Worm (Caenorhabditis elegans): ENCODE data around the gene F29A7.8.

The F29A7.8 gene

DNA sequence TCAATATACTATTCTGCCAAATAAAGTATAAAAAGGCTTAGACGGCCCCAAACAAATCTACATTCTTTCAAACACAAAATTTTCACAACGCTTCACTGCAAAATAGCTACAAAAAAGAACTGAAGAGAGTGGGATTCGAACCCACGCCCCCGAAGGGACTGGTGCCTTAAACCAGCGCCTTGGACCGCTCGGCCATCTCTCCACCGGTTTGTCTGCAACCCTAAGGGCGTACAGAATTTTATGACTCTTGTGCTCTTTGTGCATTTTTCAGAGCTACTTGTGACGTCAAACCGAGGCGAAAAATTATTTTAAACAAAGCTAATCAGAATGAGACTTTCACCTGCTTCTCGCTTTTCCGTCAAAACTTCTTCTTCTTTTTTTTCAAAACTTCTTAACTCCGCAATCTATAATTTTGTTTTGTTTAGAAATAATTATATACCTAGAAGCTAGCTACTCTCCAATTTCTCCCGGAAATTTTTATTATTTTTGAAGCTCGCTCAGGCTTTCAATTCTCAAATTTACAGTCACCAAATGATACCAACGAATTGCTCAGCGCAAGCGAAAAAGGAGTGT, 21.6 kb downstream of the F29A7.8 start, which contains the start of gene T05A8.8 (continued):
- TF ChIP-seq fkh-10 (GFP tag; optimal IDR thresholded peaks at IDR 0.05) (no peak), F37D6.2 (tag; optimal IDR thresholded peaks at IDR 0.05) (no peak), Y105C5A.15 (GFP tag; IDR thresholded peaks at IDR 0.05) (no peak), tag-97 (GFP tag; IDR thresholded peaks at IDR 0.05) (no peak), F44E2.7 (GFP tag; IDR thresholded peaks at IDR 0.05) (no peak), ztf-7 (tag; optimal IDR thresholded peaks at IDR 0.05) (no peak), lin-15B (tag; optimal IDR thresholded peaks at IDR 0.05) (no peak), daf-8 (GFP tag; IDR thresholded peaks at IDR 0.05) (no peak), Y48G9A.11 (GFP tag; IDR thresholded peaks at IDR 0.05) (no peak), nhr-237 (tag; optimal IDR thresholded peaks at IDR 0.05) (no peak), Y75B8A.6 (GFP tag; IDR thresholded peaks at IDR 0.05) (0 out of 2 replicates have a peak, but pooled peaks have one; percentile 34), madf-5 (GFP tag; IDR thresholded peaks at IDR 0.05) (0 out of 4 replicates have a peak, but pooled peaks have one; percentile 27 to 41), spr-3 (GFP tag; optimal IDR thresholded peaks at IDR 0.05) (no peak), F26F4.8 (GFP tag; conservative IDR thresholded peaks at IDR 0.05) (peak; percentile 70; the same call in 1 of the 2 replicates), gei-8 (GFP tag; optimal IDR thresholded peaks at IDR 0.05) (no peak), F10B5.3 (tag; optimal IDR thresholded peaks at IDR 0.05) (no peak), hlh-30 (tag; optimal IDR thresholded peaks at IDR 0.05; ENCODE audit: insufficient read depth) (no peak), snpc-4 (tag; optimal IDR thresholded peaks at IDR 0.05) (no peak), ctbp-1 (GFP tag; IDR thresholded peaks at IDR 0.05) (no peak), mes-2 (tag; optimal IDR thresholded peaks at IDR 0.05; ENCODE audit: poor library complexity, severe bottlenecking) (no peak), saeg-2 (GFP tag; IDR thresholded peaks at IDR 0.05) (no peak), php-3 (GFP tag; IDR thresholded peaks at IDR 0.05) (no peak), vab-7 (GFP tag; IDR thresholded peaks at IDR 0.05) (0 out of 2 replicates have a peak, but pooled peaks have one; percentile 35), daf-12 (tag; optimal IDR thresholded peaks at IDR 0.05) (no peak), zip-11 (GFP tag; IDR thresholded peaks at IDR 0.05) (no peak), lin-29 (GFP tag; IDR thresholded peaks at IDR 0.05) (no peak), unc-62 (GFP tag; optimal IDR thresholded peaks at IDR 0.05 in 1 of 2) (peak in 1 of 2 experiments; percentile 51), unc-62 (tag; optimal IDR thresholded peaks at IDR 0.05) (no peak), nhr-102 (tag; optimal IDR thresholded peaks at IDR 0.05) (no peak), set-16 (GFP tag; IDR thresholded peaks at IDR 0.05) (no peak), hmg-1.1 (GFP tag; IDR thresholded peaks at IDR 0.05) (no peak), lir-3 (tag; optimal IDR thresholded peaks at IDR 0.05) (no peak), lin-1 (GFP tag; IDR thresholded peaks at IDR 0.05) (no peak), T26A8.4 (GFP tag; IDR thresholded peaks at IDR 0.05) (no peak), nhr-25 (tag; optimal IDR thresholded peaks at IDR 0.05; ENCODE audit: borderline replicate concordance, insufficient read depth) (no peak), ZK337.2 (GFP tag; IDR thresholded peaks at IDR 0.05) (no peak), nhr-10 (tag; optimal IDR thresholded peaks at IDR 0.05) (no peak), nhr-76 (tag; optimal IDR thresholded peaks at IDR 0.05) (no peak), lin-39 (tag; optimal IDR thresholded peaks at IDR 0.05) (no peak), zfp-3 (GFP tag; conservative IDR thresholded peaks at IDR 0.05) (no peak), mxl-2 (GFP tag; conservative IDR thresholded peaks at IDR 0.05) (no peak), ZK546.5 (tag; optimal IDR thresholded peaks at IDR 0.05) (no peak), unc-39 (tag; optimal IDR thresholded peaks at IDR 0.05) (no peak), dmd-6 (GFP tag; IDR thresholded peaks at IDR 0.05) (no peak), T20F7.1 (GFP tag; optimal IDR thresholded peaks at IDR 0.05) (no peak), mxl-3 (GFP tag; optimal IDR thresholded peaks at IDR 0.05) (no peak), jun-1 (tag; optimal IDR thresholded peaks at IDR 0.05) (no peak), sdz-12 (GFP tag; optimal IDR thresholded peaks at IDR 0.05) (no peak), egl-43 (GFP tag; IDR thresholded peaks at IDR 0.05) (peak; percentile 67), nhr-28 (tag; optimal IDR thresholded peaks at IDR 0.05) (no peak), nhr-111 (GFP tag; optimal IDR thresholded peaks at IDR 0.05) (no peak)
